Fruit fly (Drosophila melanogaster): ENCODE results near the gene CG33777.

The CG33777 gene

dm6 chr3L:4541573-4542371, 13.3 kb downstream of the CG33777 start, which contains the start of gene CG11357 (continued):
- peak; percentile 81 for TF ChIP-seq slp2 (GFP tag; optimal IDR thresholded peaks at IDR 0.05)
- TF ChIP-seq CG10959 (GFP tag; IDR thresholded peaks at IDR 0.05), result peak; percentile 97
- peak; percentile 98 for TF ChIP-seq klu (GFP tag; IDR thresholded peaks at IDR 0.05)
- TF ChIP-seq CG17385 (GFP tag; optimal IDR thresholded peaks at IDR 0.05), result peak; percentile 96
- peak; percentile 95 for TF ChIP-seq CG1024 (GFP tag; IDR thresholded peaks at IDR 0.05)
- TF ChIP-seq CTCF (GFP tag; optimal IDR thresholded peaks at IDR 0.05), result peak; percentile 56
- TF ChIP-seq Sry-δ (GFP tag; optimal IDR thresholded peaks at IDR 0.05), result peak; percentile 73
- peak; percentile 98 for TF ChIP-seq HmgZ (tag; optimal IDR thresholded peaks at IDR 0.05)
- peak; percentile 86 for TF ChIP-seq bbx (GFP tag; IDR thresholded peaks at IDR 0.05; ENCODE audit: partially characterized antibody)
- peak; percentile 98 for TF ChIP-seq ken (GFP tag; IDR thresholded peaks at IDR 0.05)
- TF ChIP-seq CG10147 (GFP tag; optimal IDR thresholded peaks at IDR 0.05), result peak; percentile 99
- TF ChIP-seq Aef1 (GFP tag; IDR thresholded peaks at IDR 0.05), result peak; percentile 99
- TF ChIP-seq CG9876 (GFP tag; optimal IDR thresholded peaks at IDR 0.05), result peak; percentile 36
- TF ChIP-seq usp (GFP tag; optimal IDR thresholded peaks at IDR 0.05), result no peak
- TF ChIP-seq CG3163 (GFP tag; optimal IDR thresholded peaks at IDR 0.05), result peak; percentile 51
- TF ChIP-seq Drgx (GFP tag; IDR thresholded peaks at IDR 0.05), result peak; percentile 99
- TF ChIP-seq CG13775 (GFP tag; optimal IDR thresholded peaks at IDR 0.05), result peak; percentile 97
- peak; percentile 95 for TF ChIP-seq CG6254 (GFP tag; optimal IDR thresholded peaks at IDR 0.05)
- TF ChIP-seq CG2712 (tag; optimal IDR thresholded peaks at IDR 0.05), result peak; percentile 99
- peak; percentile 98 for TF ChIP-seq sisA (GFP tag; IDR thresholded peaks at IDR 0.05)
- TF ChIP-seq sr (GFP tag; IDR thresholded peaks at IDR 0.05), result peak; percentile 89
- TF ChIP-seq gcm (GFP tag; optimal IDR thresholded peaks at IDR 0.05), result peak; percentile 99
- TF ChIP-seq CG8290 (GFP tag; optimal IDR thresholded peaks at IDR 0.05), result peak; percentile 90
- peak; percentile 59 to 64 for TF ChIP-seq CG8290 (tag; optimal IDR thresholded peaks at IDR 0.05)
- peak; percentile 63 for TF ChIP-seq tna (GFP tag; IDR thresholded peaks at IDR 0.05; ENCODE audit: partially characterized antibody)
- TF ChIP-seq sens (GFP tag), result peak; percentile 97
- peak; percentile 99 for TF ChIP-seq sim (GFP tag; IDR thresholded peaks at IDR 0.05)
- TF ChIP-seq cad (GFP tag; optimal IDR thresholded peaks at IDR 0.05), result no peak
- peak; percentile 94 for TF ChIP-seq trh (GFP tag; optimal IDR thresholded peaks at IDR 0.05)
- TF ChIP-seq NC2β (GFP tag; optimal IDR thresholded peaks at IDR 0.05), result peak; percentile 64
- peak; percentile 41 for TF ChIP-seq CG1603 (tag; optimal IDR thresholded peaks at IDR 0.05)
- TF ChIP-seq Hr51 (GFP tag; optimal IDR thresholded peaks at IDR 0.05), result peak; percentile 90 to 99
- peak; percentile 96 for TF ChIP-seq onecut (GFP tag; IDR thresholded peaks at IDR 0.05)
- peak; percentile 99 for TF ChIP-seq Atf6 (GFP tag; IDR thresholded peaks at IDR 0.05)
- TF ChIP-seq CG4854 (GFP tag; optimal IDR thresholded peaks at IDR 0.05), result peak; percentile 83
- peak; percentile 83 for TF ChIP-seq CG6654 (GFP tag; optimal IDR thresholded peaks at IDR 0.05)
- TF ChIP-seq ERR (GFP tag; optimal IDR thresholded peaks at IDR 0.05), result peak; percentile 35
- TF ChIP-seq H15 (GFP tag; IDR thresholded peaks at IDR 0.05), result peak; percentile 99
- TF ChIP-seq ranshi (GFP tag; IDR thresholded peaks at IDR 0.05), result peak; percentile 99
- TF ChIP-seq gsb-n (tag; optimal IDR thresholded peaks at IDR 0.05), result peak; percentile 99
- peak; percentile 67 for TF ChIP-seq Myb (GFP tag; optimal IDR thresholded peaks at IDR 0.05)
- peak; percentile 50 for TF ChIP-seq CG15479 (GFP tag; optimal IDR thresholded peaks at IDR 0.05)
- no peak for TF ChIP-seq da (GFP tag; optimal IDR thresholded peaks at IDR 0.05)
- TF ChIP-seq so (GFP tag; IDR thresholded peaks at IDR 0.05), result peak; percentile 98
- peak; percentile 99 for TF ChIP-seq dysf (GFP tag; IDR thresholded peaks at IDR 0.05)
- TF ChIP-seq Fer1 (GFP tag; optimal IDR thresholded peaks at IDR 0.05), result peak; percentile 99
- TF ChIP-seq Dref (GFP tag; IDR thresholded peaks at IDR 0.05), result peak; percentile 69
- TF ChIP-seq Chrac-16 (GFP tag; optimal IDR thresholded peaks at IDR 0.05), result peak; percentile 97
- peak; percentile 99 for TF ChIP-seq CG8924 (tag; optimal IDR thresholded peaks at IDR 0.05)
- peak; percentile 98 for TF ChIP-seq CG18619 (GFP tag; optimal IDR thresholded peaks at IDR 0.05)
- TF ChIP-seq ind (GFP tag; optimal IDR thresholded peaks at IDR 0.05), result peak; percentile 96
- TF ChIP-seq CG10654 (GFP tag; optimal IDR thresholded peaks at IDR 0.05), result peak; percentile 92

All from whole organism, embryonic.